Worm (Caenorhabditis elegans): ENCODE results near the gene tasp-1.

Gene tasp-1

DNA sequence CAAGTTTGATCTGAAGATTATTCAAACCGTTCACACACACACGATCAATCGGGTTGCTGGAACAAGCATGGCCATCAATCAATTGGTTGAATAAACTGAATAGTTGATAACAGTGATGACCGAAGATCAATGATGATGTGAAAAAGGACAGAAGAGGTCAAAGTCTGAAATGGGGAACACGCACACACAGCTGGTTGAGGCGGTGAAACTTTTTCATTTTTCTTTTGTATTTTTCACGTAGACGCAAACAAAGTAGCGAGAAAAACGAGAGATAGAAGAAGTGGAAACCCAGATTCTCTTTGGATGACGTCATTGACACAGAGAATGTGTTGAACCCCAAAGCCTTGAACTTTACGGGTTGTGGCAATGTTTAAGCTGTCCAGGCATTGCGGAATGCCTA, 41.6 kb upstream of the tasp-1 start:
- TF ChIP-seq nhr-77 (tag; optimal IDR thresholded peaks at IDR 0.05) = peak; percentile 35
- 0 out of 2 replicates have a peak, but pooled peaks have one; percentile 48 for TF ChIP-seq dmd-9 (GFP tag; IDR thresholded peaks at IDR 0.05)
- peak; percentile 61 for TF ChIP-seq rbr-2 (tag; optimal IDR thresholded peaks at IDR 0.05)
- peak; percentile 93 for TF ChIP-seq dve-1 (tag; optimal IDR thresholded peaks at IDR 0.05; ENCODE audit: insufficient read depth)
- peak in 1 of 2 experiments; percentile 30 for TF ChIP-seq daf-16 (GFP tag; optimal IDR thresholded peaks at IDR 0.05)
- peak; percentile 41 for TF ChIP-seq daf-16 (tag; optimal IDR thresholded peaks at IDR 0.05)
- peak; percentile 77 for TF ChIP-seq nhr-11 (tag; optimal IDR thresholded peaks at IDR 0.05)
- peak; percentile 68 for TF ChIP-seq mep-1 (tag; optimal IDR thresholded peaks at IDR 0.05)
- TF ChIP-seq tra-1 (GFP tag; IDR thresholded peaks at IDR 0.05) = peak; percentile 64; the same call in 1 of the 2 replicates
- TF ChIP-seq lsy-2 (tag; optimal IDR thresholded peaks at IDR 0.05) = peak; percentile 42 to 67
- TF ChIP-seq mxl-3 (GFP tag; optimal IDR thresholded peaks at IDR 0.05) = peak; percentile 93
- TF ChIP-seq mes-2 (tag; optimal IDR thresholded peaks at IDR 0.05; ENCODE audit: poor library complexity, severe bottlenecking) = peak; percentile 37
- TF ChIP-seq hlh-11 (tag; optimal IDR thresholded peaks at IDR 0.05) = peak; percentile 95
- peak; percentile 91 for TF ChIP-seq nhr-48 (tag; optimal IDR thresholded peaks at IDR 0.05)
- TF ChIP-seq nhr-111 (GFP tag; optimal IDR thresholded peaks at IDR 0.05) = no peak
- TF ChIP-seq lin-15B (tag; optimal IDR thresholded peaks at IDR 0.05) = no peak
- no peak for TF ChIP-seq zfp-3 (GFP tag; conservative IDR thresholded peaks at IDR 0.05)
- peak; percentile 22 to 86 for TF ChIP-seq mdl-1 (tag; optimal IDR thresholded peaks at IDR 0.05)
- peak; percentile 46 for TF ChIP-seq php-3 (GFP tag; IDR thresholded peaks at IDR 0.05)
- no peak for TF ChIP-seq fkh-10 (GFP tag; optimal IDR thresholded peaks at IDR 0.05)
- peak; percentile 72 for TF ChIP-seq ama-1 (optimal IDR thresholded peaks at IDR 0.05)
- peak; percentile 81 for TF ChIP-seq ceh-20 (GFP tag; IDR thresholded peaks at IDR 0.05)
- no peak for TF ChIP-seq D1046.2 (GFP tag; IDR thresholded peaks at IDR 0.05)
- TF ChIP-seq mdt-29 (GFP tag; IDR thresholded peaks at IDR 0.05) = 0 out of 2 replicates have a peak, but pooled peaks have one; percentile 17
- TF ChIP-seq pha-4 (GFP tag; IDR thresholded peaks at IDR 0.05) = no peak
- TF ChIP-seq pha-4 (tag; optimal IDR thresholded peaks at IDR 0.05) = no peak
- peak; percentile 11; the same call in 1 of the 2 replicates for TF ChIP-seq ctbp-1 (GFP tag; IDR thresholded peaks at IDR 0.05)
- peak; percentile 58 to 99 for TF ChIP-seq hif-1 (tag; optimal IDR thresholded peaks at IDR 0.05)
- no peak for TF ChIP-seq ztf-7 (tag; optimal IDR thresholded peaks at IDR 0.05)
- TF ChIP-seq ces-1 (GFP tag; optimal IDR thresholded peaks at IDR 0.05) = no peak
- TF ChIP-seq aha-1 (tag) = peak; percentile 99
- TF ChIP-seq dmd-6 (GFP tag; IDR thresholded peaks at IDR 0.05) = peak; percentile 92
- peak; percentile 33 for TF ChIP-seq spr-1 (tag; optimal IDR thresholded peaks at IDR 0.05)
- no peak for TF ChIP-seq zip-11 (GFP tag; IDR thresholded peaks at IDR 0.05)
- no peak for TF ChIP-seq pqm-1 (tag; optimal IDR thresholded peaks at IDR 0.05)
- TF ChIP-seq fos-1 (tag; optimal IDR thresholded peaks at IDR 0.05) = no peak
- no peak for TF ChIP-seq F44E2.7 (GFP tag; IDR thresholded peaks at IDR 0.05)
- TF ChIP-seq dpl-1 (GFP tag; optimal IDR thresholded peaks at IDR 0.05) = peak; percentile 8
- no peak for TF ChIP-seq F10B5.3 (tag; optimal IDR thresholded peaks at IDR 0.05)
- no peak for TF ChIP-seq unc-39 (tag; optimal IDR thresholded peaks at IDR 0.05)
- peak; percentile 38 for TF ChIP-seq nhr-102 (tag; optimal IDR thresholded peaks at IDR 0.05)
- TF ChIP-seq hlh-30 (tag; optimal IDR thresholded peaks at IDR 0.05; ENCODE audit: insufficient read depth) = peak; percentile 54
- TF ChIP-seq T26A8.4 (GFP tag; IDR thresholded peaks at IDR 0.05) = peak; percentile 26; the same call in 1 of the 2 replicates
- TF ChIP-seq skn-1 (tag; optimal IDR thresholded peaks at IDR 0.05) = no peak
- TF ChIP-seq nhr-10 (tag; optimal IDR thresholded peaks at IDR 0.05) = peak; percentile 87
- peak in 1 of 2 experiments; percentile 93 for TF ChIP-seq unc-62 (GFP tag; optimal IDR thresholded peaks at IDR 0.05 in 1 of 2)
- TF ChIP-seq unc-62 (tag; optimal IDR thresholded peaks at IDR 0.05) = no peak
- peak; percentile 76 for TF ChIP-seq nhr-28 (tag; optimal IDR thresholded peaks at IDR 0.05)
- no peak for TF ChIP-seq egl-43 (GFP tag; IDR thresholded peaks at IDR 0.05)
- peak; percentile 31 for TF ChIP-seq lin-38 (GFP tag; IDR thresholded peaks at IDR 0.05)
- TF ChIP-seq mxl-2 (GFP tag; conservative IDR thresholded peaks at IDR 0.05) = no peak
- TF ChIP-seq nhr-25 (tag; optimal IDR thresholded peaks at IDR 0.05; ENCODE audit: borderline replicate concordance, insufficient read depth) = peak; percentile 68
